Worm (Caenorhabditis elegans) whole organism, mixed stage, embryonic: ENCODE results near the gene lgc-42.

Experiments
- M03D4.4 ChIP-seq: sonication (generic microtip); optimal IDR thresholded peaks from 2 replicates; lab custom pipeline; 2017; ENCODE audit warnings: mild to moderate bottlenecking, missing genetic modification characterization, missing compliant biosample characterization
- bed-3 ChIP-seq: fragments of 200-800 bp; sonication (Bioruptor generic); optimal IDR thresholded peaks from 3 replicates; lab custom pipeline; 2018; ENCODE audit warnings: mild to moderate bottlenecking, missing genetic modification characterization, moderate library complexity, missing compliant biosample characterization
- blmp-1 ChIP-seq: fragments of 150-350 bp; optimal IDR thresholded peaks from 2 replicates; lab custom pipeline; 2014; ENCODE audit warnings: missing biosample characterization, missing genetic modification characterization
- ceh-39 ChIP-seq: fragments of 150-350 bp; optimal IDR thresholded peaks from 2 replicates; lab custom pipeline; 2014; ENCODE audit warnings: missing biosample characterization, missing genetic modification characterization
- ceh-43 ChIP-seq: fragments of 200-800 bp; sonication (Bioruptor generic); optimal IDR thresholded peaks from 2 replicates; lab custom pipeline; 2018; ENCODE audit warnings: mild to moderate bottlenecking, missing genetic modification characterization, moderate library complexity, missing compliant biosample characterization
- ceh-83 ChIP-seq: fragments of 200-800 bp; sonication (Bioruptor generic); optimal IDR thresholded peaks from 2 replicates; lab custom pipeline; 2018; ENCODE audit warnings: mild to moderate bottlenecking, missing genetic modification characterization, missing compliant biosample characterization
- ces-1 ChIP-seq: fragments of 150-350 bp; optimal IDR thresholded peaks from 2 replicates; lab custom pipeline; 2014; ENCODE audit warnings: missing biosample characterization, missing genetic modification reagents, missing genetic modification characterization
- cnd-1 ChIP-seq: fragments of 200-800 bp; sonication (Bioruptor generic); optimal IDR thresholded peaks from 2 replicates; lab custom pipeline; 2018; ENCODE audit warnings: mild to moderate bottlenecking, missing genetic modification characterization, missing compliant biosample characterization
- drap-1 ChIP-seq: fragments of 200-800 bp; sonication (Bioruptor generic); optimal IDR thresholded peaks from 3 replicates; lab custom pipeline; 2018; ENCODE audit warnings: mild to moderate bottlenecking, missing genetic modification characterization, missing compliant biosample characterization
- elt-1 ChIP-seq: sonication (generic microtip); optimal IDR thresholded peaks from 2 replicates; lab custom pipeline; 2017; ENCODE audit warnings: missing genetic modification characterization, mild to moderate bottlenecking, missing compliant biosample characterization, antibody characterized with exemption, moderate library complexity, borderline replicate concordance; ENCODE audit not compliant: insufficient read depth
- elt-3 ChIP-seq: fragments of 150-350 bp; optimal IDR thresholded peaks from 2 replicates; lab custom pipeline; 2014; ENCODE audit warnings: missing biosample characterization, missing genetic modification characterization
- ham-2 ChIP-seq: fragments of 200-800 bp; sonication (Bioruptor generic); optimal IDR thresholded peaks from 2 replicates; lab custom pipeline; 2018; ENCODE audit warnings: mild to moderate bottlenecking, missing genetic modification characterization, missing compliant biosample characterization
- hlh-1 ChIP-seq: fragments of 150-350 bp; optimal IDR thresholded peaks from 2 replicates; lab custom pipeline; 2014; ENCODE audit warnings: missing biosample characterization, missing genetic modification reagents, missing genetic modification characterization
- lin-13 ChIP-seq: fragments of 150-350 bp; optimal IDR thresholded peaks from 2 replicates; lab custom pipeline; 2014; ENCODE audit warnings: missing biosample characterization, missing genetic modification characterization
- mab-5 ChIP-seq: fragments of 150-350 bp; optimal IDR thresholded peaks from 2 replicates; lab custom pipeline; 2014; ENCODE audit warnings: missing biosample characterization, missing genetic modification characterization
- mep-1 ChIP-seq: fragments of 150-350 bp; optimal IDR thresholded peaks from 2 replicates; lab custom pipeline; 2017; ENCODE audit warnings: missing biosample characterization, missing genetic modification reagents, missing genetic modification characterization, inconsistent platforms
- mls-2 ChIP-seq: sonication (generic microtip); optimal IDR thresholded peaks from 2 replicates; lab custom pipeline; 2016; ENCODE audit warnings: mild to moderate bottlenecking, missing genetic modification characterization, moderate library complexity, missing compliant biosample characterization
- nhr-12 ChIP-seq: fragments of 150-350 bp; optimal IDR thresholded peaks from 2 replicates; lab custom pipeline; 2014; ENCODE audit warnings: missing biosample characterization, missing genetic modification characterization
- nhr-237 ChIP-seq: fragments of 150-350 bp; optimal IDR thresholded peaks from 2 replicates; lab custom pipeline; 2014; ENCODE audit warnings: missing biosample characterization, missing genetic modification characterization
- nhr-28 ChIP-seq: fragments of 150-350 bp; optimal IDR thresholded peaks from 2 replicates; lab custom pipeline; 2014; ENCODE audit warnings: missing biosample characterization, missing genetic modification characterization
- nhr-76 ChIP-seq: sonication (generic microtip); optimal IDR thresholded peaks from 2 replicates; lab custom pipeline; 2017; ENCODE audit warnings: missing biosample characterization, missing genetic modification characterization
- pha-4 ChIP-seq: fragments of 150-350 bp; optimal IDR thresholded peaks from 2 replicates; lab custom pipeline; 2018; ENCODE audit warnings: missing biosample characterization, missing genetic modification reagents, missing genetic modification characterization
- snpc-4 ChIP-seq: fragments of 150-350 bp; optimal IDR thresholded peaks from 2 replicates; lab custom pipeline; 2014; ENCODE audit warnings: missing biosample characterization, missing genetic modification characterization
- sptf-1 ChIP-seq: sonication (generic microtip); optimal IDR thresholded peaks from 2 replicates; lab custom pipeline; 2017; ENCODE audit warnings: mild to moderate bottlenecking, missing genetic modification characterization, moderate library complexity, missing compliant biosample characterization
- tbx-8 ChIP-seq: fragments of 200-800 bp; sonication (Bioruptor generic); optimal IDR thresholded peaks from 2 replicates; lab custom pipeline; 2018; ENCODE audit warnings: mild to moderate bottlenecking, missing genetic modification characterization, moderate library complexity, missing compliant biosample characterization
- unc-120 ChIP-seq: sonication (generic microtip); optimal IDR thresholded peaks from 2 replicates; lab custom pipeline; 2017; ENCODE audit warnings: missing genetic modification characterization, missing compliant biosample characterization; ENCODE audit not compliant: poor library complexity, severe bottlenecking
- unc-39 ChIP-seq: fragments of 150-350 bp; optimal IDR thresholded peaks from 2 replicates; lab custom pipeline; 2014; ENCODE audit warnings: missing biosample characterization, missing genetic modification characterization
- unc-62 ChIP-seq: fragments of 150-350 bp; optimal IDR thresholded peaks from 2 replicates; lab custom pipeline; 2014; ENCODE audit warnings: missing biosample characterization, missing genetic modification reagents, missing genetic modification characterization
- zip-8 ChIP-seq: fragments of 150-350 bp; optimal IDR thresholded peaks from 2 replicates; lab custom pipeline; 2014; ENCODE audit warnings: missing biosample characterization, missing genetic modification characterization

lgc-42 gene

ce11 chrIII:1970433-1970832 is 27.2 kb upstream of the lgc-42 start, which contains the start of gene R155.5:
TSS of gene R155.5 (minus strand) at chrIII:1970533.
- TF ChIP-seq unc-62 (GFP tag; lab: Kevin White, UChicago) (no peak), ceh-43 (GFP tag; lab: Kevin White, UChicago) (no peak), elt-3 (tag; lab: Kevin White, UChicago) (no peak), ceh-83 (GFP tag; lab: Kevin White, UChicago) (no peak), blmp-1 (tag; lab: Kevin White, UChicago) (no peak), zip-8 (tag; lab: Kevin White, UChicago) (no peak), drap-1 (GFP tag; lab: Kevin White, UChicago) (no peak), hlh-1 (no peak), unc-120 (no peak), mep-1 (tag; lab: Kevin White, UChicago) (no peak), unc-39 (tag; lab: Kevin White, UChicago) (no peak)

ce11 chrIII:1975992-1976391 is 21.7 kb upstream of the lgc-42 start:
- TF ChIP-seq ham-2 (GFP tag; lab: Kevin White, UChicago) = no peak
- no peak for TF ChIP-seq pha-4 (tag; lab: Kevin White, UChicago)
- no peak for TF ChIP-seq ceh-43 (GFP tag; lab: Kevin White, UChicago)
- no peak for TF ChIP-seq unc-39 (tag; lab: Kevin White, UChicago)
- TF ChIP-seq cnd-1 = no peak
- no peak for TF ChIP-seq nhr-12 (tag; lab: Kevin White, UChicago)
- TF ChIP-seq elt-1 (tag; lab: Kevin White, UChicago) = no peak
- no peak for TF ChIP-seq mab-5
- no peak for TF ChIP-seq snpc-4 (tag; lab: Kevin White, UChicago)
- no peak for TF ChIP-seq nhr-76 (tag; lab: Kevin White, UChicago)
- no peak for TF ChIP-seq tbx-8 (GFP tag; lab: Kevin White, UChicago)
- no peak for TF ChIP-seq nhr-28 (tag; lab: Kevin White, UChicago)
- no peak for TF ChIP-seq ceh-83 (GFP tag; lab: Kevin White, UChicago)
- TF ChIP-seq ces-1 (GFP tag; lab: Kevin White, UChicago) = no peak

- TF ChIP-seq elt-3 (tag; lab: Kevin White, UChicago) (no peak), sptf-1 (no peak), tbx-8 (GFP tag; lab: Kevin White, UChicago) (no peak), cnd-1 (no peak), unc-39 (tag; lab: Kevin White, UChicago) (no peak), lin-13 (tag; lab: Kevin White, UChicago) (no peak), blmp-1 (tag; lab: Kevin White, UChicago) (no peak), zip-8 (tag; lab: Kevin White, UChicago) (no peak), nhr-28 (tag; lab: Kevin White, UChicago) (no peak), nhr-12 (tag; lab: Kevin White, UChicago) (no peak), mep-1 (tag; lab: Kevin White, UChicago) (no peak), pha-4 (tag; lab: Kevin White, UChicago) (no peak), ham-2 (GFP tag; lab: Kevin White, UChicago) (no peak)
- TF ChIP-seq, all 35 proteins: peak for 0
These were observed 21.0 kb upstream of the lgc-42 start, which contains the start of gene R155.3 for ce11 chrIII:1976642-1977041. TSS of gene R155.3 (minus strand) at chrIII:1976742.

- TF ChIP-seq ceh-83 (GFP tag; lab: Kevin White, UChicago) = no peak
- TF ChIP-seq zip-8 (tag; lab: Kevin White, UChicago) = no peak
- TF ChIP-seq unc-120 = no peak
- no peak for TF ChIP-seq elt-3 (tag; lab: Kevin White, UChicago)
These were observed 20.2 kb upstream of the lgc-42 start for ce11 chrIII:1977424-1977823.

- TF ChIP-seq M03D4.4 (tag; lab: Kevin White, UChicago) = no peak
- TF ChIP-seq nhr-237 (tag; lab: Kevin White, UChicago) = no peak
- TF ChIP-seq ham-2 (GFP tag; lab: Kevin White, UChicago) = no peak
- TF ChIP-seq unc-62 (GFP tag; lab: Kevin White, UChicago) = no peak
- no peak for TF ChIP-seq ceh-39 (tag; lab: Kevin White, UChicago)
- TF ChIP-seq mep-1 (tag; lab: Kevin White, UChicago) = no peak
- no peak for TF ChIP-seq cnd-1
- TF ChIP-seq mls-2 (tag; lab: Kevin White, UChicago) = no peak
- TF ChIP-seq elt-1 (tag; lab: Kevin White, UChicago) = no peak
- no peak for TF ChIP-seq ceh-83 (GFP tag; lab: Kevin White, UChicago)
- no peak for TF ChIP-seq bed-3 (GFP tag; lab: Kevin White, UChicago)
- TF ChIP-seq lin-13 (tag; lab: Kevin White, UChicago) = no peak
- no peak for TF ChIP-seq hlh-1
- no peak for TF ChIP-seq sptf-1
- no peak for TF ChIP-seq unc-39 (tag; lab: Kevin White, UChicago)
These were observed 16.2 kb upstream of the lgc-42 start for ce11 chrIII:1981467-1981866.
